Fruit fly (Drosophila melanogaster) whole organism, embryonic: Measurements from ENCODE around the gene CG13108.
A peak's percentile ranks its signal among the peaks of the same experiment; 100 is the strongest.

Source experiments
- ATbp ChIP-seq: fragments of 200-800 bp; sonication (Bioruptor generic); optimal IDR thresholded peaks from 2 replicates; lab custom pipeline; 2017; ENCODE audit warnings: missing biosample characterization, mild to moderate bottlenecking, missing genetic modification characterization, missing genetic modification reagents
- CG1024 ChIP-seq: fragments of 200-800 bp; sonication (Bioruptor generic); IDR thresholded peaks from 2 replicates; pipeline ENCODE4 v1.3.6; 2022; ENCODE audit warnings: missing biosample characterization, missing genetic modification characterization
- CG10543 ChIP-seq: fragments of 200-800 bp; sonication (Bioruptor generic); optimal IDR thresholded peaks from 3 replicates; lab custom pipeline; 2017; ENCODE audit warnings: missing biosample characterization, mild to moderate bottlenecking, missing genetic modification characterization, moderate library complexity
- CG10979 ChIP-seq: fragments of 200-800 bp; sonication (Bioruptor generic); optimal IDR thresholded peaks from 2 replicates; lab custom pipeline; 2018; ENCODE audit warnings: missing biosample characterization, mild to moderate bottlenecking, missing genetic modification characterization, moderate library complexity
- CG11456 ChIP-seq: fragments of 200-800 bp; sonication (Bioruptor generic); IDR thresholded peaks from 3 replicates; pipeline ENCODE4 v1.3.6; 2022; ENCODE audit warnings: missing biosample characterization, missing genetic modification characterization
- CG12299 ChIP-seq: fragments of 200-800 bp; sonication (Bioruptor generic); optimal IDR thresholded peaks from 2 replicates; lab custom pipeline; 2018; ENCODE audit warnings: missing biosample characterization, mild to moderate bottlenecking, missing genetic modification characterization
- CG15011 ChIP-seq: fragments of 200-800 bp; sonication (Bioruptor generic); optimal IDR thresholded peaks from 3 replicates; lab custom pipeline; 2018; ENCODE audit warnings: missing biosample characterization, mild to moderate bottlenecking, missing genetic modification characterization
- CG17359 ChIP-seq: fragments of 200-800 bp; sonication (Bioruptor generic); optimal IDR thresholded peaks from 3 replicates; lab custom pipeline; 2018; ENCODE audit warnings: missing biosample characterization, mild to moderate bottlenecking, missing genetic modification characterization, moderate library complexity
- CG17361 ChIP-seq: fragments of 200-800 bp; sonication (Bioruptor generic); IDR thresholded peaks from 3 replicates; pipeline ENCODE4 v1.3.6; 2022; ENCODE audit warnings: missing biosample characterization, missing genetic modification characterization
- CG2116 ChIP-seq: fragments of 200-800 bp; sonication (Bioruptor generic); optimal IDR thresholded peaks from 3 replicates; lab custom pipeline; 2018; ENCODE audit warnings: missing biosample characterization, mild to moderate bottlenecking, missing genetic modification characterization
- CG2199 ChIP-seq: fragments of 200-800 bp; sonication (Bioruptor generic); IDR thresholded peaks from 3 replicates; pipeline ENCODE4 v1.3.6; 2022; ENCODE audit warnings: missing biosample characterization, missing genetic modification characterization
- CG4707 ChIP-seq: fragments of 200-800 bp; sonication (Bioruptor generic); optimal IDR thresholded peaks from 2 replicates; lab custom pipeline; 2018; ENCODE audit warnings: missing biosample characterization, mild to moderate bottlenecking, missing genetic modification characterization, moderate library complexity
- CG7987 ChIP-seq: fragments of 200-800 bp; sonication (Bioruptor generic); optimal IDR thresholded peaks from 2 replicates; lab custom pipeline; 2018; ENCODE audit warnings: missing biosample characterization, mild to moderate bottlenecking, missing genetic modification characterization, moderate library complexity
- CG8359 ChIP-seq: fragments of 200-800 bp; sonication (Bioruptor generic); optimal IDR thresholded peaks from 2 replicates; lab custom pipeline; 2017; ENCODE audit warnings: missing biosample characterization, mild to moderate bottlenecking, missing genetic modification characterization, borderline replicate concordance
- CG8388 ChIP-seq: fragments of 200-800 bp; sonication (Bioruptor generic); optimal IDR thresholded peaks from 2 replicates; lab custom pipeline; 2019; ENCODE audit warnings: missing biosample characterization, mild to moderate bottlenecking, missing genetic modification characterization, moderate library complexity
- CG8944 ChIP-seq: fragments of 200-800 bp; sonication (Bioruptor generic); optimal IDR thresholded peaks from 3 replicates; lab custom pipeline; 2016; ENCODE audit warnings: missing biosample characterization, missing genetic modification characterization
- D ChIP-seq, 2 experiments: fragments of 200-800 bp in 1 of 2; fragments of >200 bp in 1 of 2; sonication (Bioruptor generic) in 1 of 2; optimal IDR thresholded peaks; 2 replicates in 1 of 2; 3 replicates in 1 of 2; lab custom pipeline; 2017; ENCODE audit warnings: mild to moderate bottlenecking in 1 of 2, missing biosample characterization in 1 of 2, missing genetic modification characterization in 1 of 2, missing genetic modification reagents in 1 of 2
- Dad ChIP-seq: fragments of 200-800 bp; sonication (Bioruptor generic); optimal IDR thresholded peaks from 3 replicates; lab custom pipeline; 2016; ENCODE audit warnings: missing biosample characterization, missing genetic modification characterization
- Deaf1 ChIP-seq: fragments of 200-800 bp; optimal IDR thresholded peaks from 3 replicates; lab custom pipeline; 2019; ENCODE audit warnings: missing biosample characterization, mild to moderate bottlenecking, missing genetic modification characterization, moderate library complexity
- Dip3 ChIP-seq: fragments of 200-800 bp; sonication (Bioruptor generic); optimal IDR thresholded peaks from 3 replicates; lab custom pipeline; 2016; ENCODE audit warnings: missing biosample characterization, missing genetic modification characterization
- Kr ChIP-seq: fragments of 200-800 bp; sonication (Bioruptor generic); optimal IDR thresholded peaks from 2 replicates; lab custom pipeline; 2017; ENCODE audit warnings: missing biosample characterization, mild to moderate bottlenecking, missing genetic modification characterization
- MTF-1 ChIP-seq: fragments of 200-800 bp; sonication (Bioruptor generic); optimal IDR thresholded peaks from 2 replicates; lab custom pipeline; 2018; ENCODE audit warnings: missing biosample characterization, mild to moderate bottlenecking, missing genetic modification characterization, borderline replicate concordance
- Mes4 ChIP-seq: fragments of 200-800 bp; sonication (Bioruptor generic); optimal IDR thresholded peaks from 2 replicates; lab custom pipeline; 2016; ENCODE audit warnings: missing biosample characterization, missing genetic modification characterization
- NC2α ChIP-seq: fragments of 200-800 bp; sonication (Bioruptor generic); optimal IDR thresholded peaks from 2 replicates; lab custom pipeline; 2016; ENCODE audit warnings: missing biosample characterization, missing genetic modification characterization
- NC2β ChIP-seq: fragments of 200-800 bp; sonication (Bioruptor generic); optimal IDR thresholded peaks from 2 replicates; lab custom pipeline; 2016; ENCODE audit warnings: missing biosample characterization, missing genetic modification characterization
- Nf-YB ChIP-seq: fragments of 200-800 bp; sonication (Bioruptor generic); optimal IDR thresholded peaks from 3 replicates; lab custom pipeline; 2019; ENCODE audit warnings: missing biosample characterization, mild to moderate bottlenecking, missing genetic modification characterization, moderate library complexity
- PHDP ChIP-seq: fragments of 200-800 bp; sonication (Bioruptor generic); optimal IDR thresholded peaks from 3 replicates; lab custom pipeline; 2018; ENCODE audit warnings: missing biosample characterization, mild to moderate bottlenecking, missing genetic modification characterization, moderate library complexity
- Six4 ChIP-seq: fragments of 200-800 bp; sonication (Bioruptor generic); optimal IDR thresholded peaks from 2 replicates; lab custom pipeline; 2016; ENCODE audit warnings: missing biosample characterization, missing genetic modification characterization
- Sox102F ChIP-seq: fragments of 200-800 bp; sonication (Bioruptor generic); optimal IDR thresholded peaks from 2 replicates; lab custom pipeline; 2018; ENCODE audit warnings: missing biosample characterization, mild to moderate bottlenecking, missing genetic modification characterization, moderate library complexity
- Sry-β ChIP-seq: fragments of 200-800 bp; sonication (Bioruptor generic); optimal IDR thresholded peaks from 2 replicates; lab custom pipeline; 2018; ENCODE audit warnings: missing biosample characterization, mild to moderate bottlenecking, missing genetic modification characterization, moderate library complexity
- YL-1 ChIP-seq: fragments of 200-800 bp; sonication (Bioruptor generic); optimal IDR thresholded peaks from 3 replicates; lab custom pipeline; 2017; ENCODE audit warnings: missing biosample characterization, mild to moderate bottlenecking, missing genetic modification characterization
- bab2 ChIP-seq: fragments of 200-800 bp; sonication (Bioruptor generic); optimal IDR thresholded peaks from 2 replicates; lab custom pipeline; 2016; ENCODE audit warnings: missing biosample characterization, missing genetic modification characterization
- bcd ChIP-seq: fragments of 200-800 bp; sonication (Bioruptor generic); optimal IDR thresholded peaks from 2 replicates; lab custom pipeline; 2017; ENCODE audit warnings: missing biosample characterization, mild to moderate bottlenecking, missing genetic modification characterization
- cad ChIP-seq: fragments of >200 bp; optimal IDR thresholded peaks from 2 replicates; lab custom pipeline; 2017; ENCODE audit warnings: missing biosample characterization, missing genetic modification characterization
- chif ChIP-seq, 2 experiments: fragments of 200-800 bp; sonication (Bioruptor generic); optimal IDR thresholded peaks; 3 replicates each; lab custom pipeline; 2016; ENCODE audit warnings: missing biosample characterization in 2 of 2, missing genetic modification characterization in 2 of 2
- ci ChIP-seq: fragments of 200-800 bp; sonication (Bioruptor generic); IDR thresholded peaks from 3 replicates; pipeline ENCODE4 v1.3.6; 2022; ENCODE audit warnings: missing biosample characterization, missing genetic modification characterization
- crc ChIP-seq: fragments of 200-800 bp; sonication (Bioruptor generic); optimal IDR thresholded peaks from 2 replicates; lab custom pipeline; 2016; ENCODE audit warnings: missing biosample characterization, missing genetic modification characterization
- disco-r ChIP-seq: fragments of 200-800 bp; sonication (Bioruptor generic); optimal IDR thresholded peaks from 2 replicates; lab custom pipeline; 2016; ENCODE audit warnings: missing biosample characterization, missing genetic modification characterization
- kah ChIP-seq: fragments of 200-800 bp; sonication (Bioruptor generic); optimal IDR thresholded peaks from 2 replicates; lab custom pipeline; 2018; ENCODE audit warnings: missing biosample characterization, mild to moderate bottlenecking, missing genetic modification characterization
- lmd ChIP-seq: fragments of 200-800 bp; sonication (Bioruptor generic); IDR thresholded peaks from 2 replicates; pipeline ENCODE4 v1.3.6; 2022; ENCODE audit warnings: missing biosample characterization, missing genetic modification characterization
- luna ChIP-seq: fragments of 200-800 bp; sonication (Bioruptor generic); optimal IDR thresholded peaks from 2 replicates; lab custom pipeline; 2016; ENCODE audit warnings: missing biosample characterization, missing genetic modification characterization
- nerfin-1 ChIP-seq: fragments of 200-800 bp; sonication (Bioruptor generic); optimal IDR thresholded peaks from 3 replicates; lab custom pipeline; 2019; ENCODE audit warnings: missing biosample characterization, mild to moderate bottlenecking, missing genetic modification characterization, moderate library complexity
- pfk ChIP-seq: fragments of 200-800 bp; sonication (Bioruptor generic); optimal IDR thresholded peaks from 2 replicates; lab custom pipeline; 2018; ENCODE audit warnings: missing biosample characterization, mild to moderate bottlenecking, missing genetic modification characterization, moderate library complexity
- pho ChIP-seq: fragments of 200-800 bp; sonication (Bioruptor generic); optimal IDR thresholded peaks from 2 replicates; lab custom pipeline; 2016; ENCODE audit warnings: missing biosample characterization, missing genetic modification characterization
- row ChIP-seq: fragments of 200-800 bp; sonication (Bioruptor generic); IDR thresholded peaks from 3 replicates; pipeline ENCODE4 v1.3.6; 2022; ENCODE audit warnings: missing biosample characterization, missing genetic modification characterization
- sim ChIP-seq: fragments of 200-800 bp; sonication (Bioruptor generic); IDR thresholded peaks from 2 replicates; pipeline ENCODE4 v1.3.6; 2022; ENCODE audit warnings: missing biosample characterization, missing genetic modification characterization
- stwl ChIP-seq: fragments of 200-800 bp; sonication (Bioruptor generic); optimal IDR thresholded peaks from 3 replicates; lab custom pipeline; 2018; ENCODE audit warnings: missing biosample characterization, mild to moderate bottlenecking, missing genetic modification characterization, moderate library complexity
- twi ChIP-seq: fragments of 200-800 bp; optimal IDR thresholded peaks from 2 replicates; lab custom pipeline; 2019; ENCODE audit warnings: missing biosample characterization, mild to moderate bottlenecking, missing genetic modification characterization, moderate library complexity
- unpg ChIP-seq: fragments of 200-800 bp; sonication (Bioruptor generic); optimal IDR thresholded peaks from 3 replicates; lab custom pipeline; 2018; ENCODE audit warnings: missing biosample characterization, mild to moderate bottlenecking, missing genetic modification characterization, moderate library complexity
- zfh1 ChIP-seq: fragments of 200-800 bp; sonication (Bioruptor generic); IDR thresholded peaks from 3 replicates; pipeline ENCODE4 v1.3.6; 2022; ENCODE audit warnings: missing biosample characterization, missing genetic modification characterization

CG13108 gene

dm6 chr2L:9190270-9190669 is 26.2 kb downstream of the CG13108 start (continued):
- no peak for TF ChIP-seq row
- TF ChIP-seq Dip3 (GFP tag; lab: Kevin White, UChicago) = no peak
- TF ChIP-seq Kr = peak; percentile 32
- peak; percentile 2 for TF ChIP-seq bcd (GFP tag; lab: Kevin White, UChicago)
- peak; percentile 40 for TF ChIP-seq unpg
- peak; percentile 30 for TF ChIP-seq Sry-β
- TF ChIP-seq CG7987 (GFP tag; lab: Kevin White, UChicago) = peak; percentile 26
- TF ChIP-seq pho (GFP tag; lab: Kevin White, UChicago) = no peak
- peak; percentile 15 for TF ChIP-seq CG15011 (GFP tag; lab: Kevin White, UChicago)
- TF ChIP-seq crc (GFP tag; lab: Kevin White, UChicago) = no peak
- TF ChIP-seq Deaf1 (tag; lab: Kevin White, UChicago) = peak; percentile 10
- TF ChIP-seq nerfin-1 (tag; lab: Kevin White, UChicago) = peak; percentile 55
- peak; percentile 38 for TF ChIP-seq pfk (GFP tag; lab: Kevin White, UChicago)
- peak in 1 of 2 experiments; percentile 31 for TF ChIP-seq chif (GFP tag; optimal IDR thresholded peaks at IDR 0.05; lab: Kevin White, UChicago)
- peak; percentile 9 for TF ChIP-seq CG2116 (GFP tag; lab: Kevin White, UChicago)
- peak; percentile 67 for TF ChIP-seq CG17359 (tag; lab: Kevin White, UChicago)
- TF ChIP-seq CG10543 (GFP tag; lab: Kevin White, UChicago) = no peak
- no peak for TF ChIP-seq D (optimal IDR thresholded peaks at IDR 0.05; lab: Kevin White, UChicago)
- peak; percentile 61 for TF ChIP-seq D (GFP tag; optimal IDR thresholded peaks at IDR 0.05; lab: Kevin White, UChicago)
- peak; percentile 10 for TF ChIP-seq NC2α (GFP tag; lab: Kevin White, UChicago)
- TF ChIP-seq disco-r = no peak
- no peak for TF ChIP-seq luna (GFP tag; lab: Kevin White, UChicago)
- TF ChIP-seq lmd (GFP tag; lab: Robert Waterston, UW) = no peak
- no peak for TF ChIP-seq kah (GFP tag; lab: Kevin White, UChicago)
- peak; percentile 12 for TF ChIP-seq CG12299
- TF ChIP-seq ATbp (GFP tag; lab: Kevin White, UChicago) = peak; percentile 91
- TF ChIP-seq Mes4 (GFP tag; lab: Kevin White, UChicago) = peak; percentile 19
- TF ChIP-seq cad (GFP tag; lab: Kevin White, UChicago) = no peak
- TF ChIP-seq Nf-YB (GFP tag; lab: Kevin White, UChicago) = peak; percentile 16
- TF ChIP-seq CG11456 (GFP tag; lab: Robert Waterston, UW) = no peak
- TF ChIP-seq zfh1 (GFP tag; lab: Robert Waterston, UW) = peak; percentile 67
- TF ChIP-seq YL-1 (GFP tag; lab: Kevin White, UChicago) = peak; percentile 26
- TF ChIP-seq ci (GFP tag; lab: Robert Waterston, UW) = peak; percentile 79
- TF ChIP-seq Six4 (GFP tag; lab: Kevin White, UChicago) = peak; percentile 23
- TF ChIP-seq sim (GFP tag; lab: Robert Waterston, UW) = peak; percentile 56; the same call in 1 of the 2 replicates
- peak; percentile 62; the same call in 1 of the 2 replicates for TF ChIP-seq CG1024 (GFP tag; lab: Robert Waterston, UW)
- TF ChIP-seq CG8388 = peak; percentile 25
- peak; percentile 59 for TF ChIP-seq MTF-1
- TF ChIP-seq NC2β = peak; percentile 24
- peak; percentile 47 for TF ChIP-seq CG10979
- TF ChIP-seq bab2 (GFP tag; lab: Kevin White, UChicago) = peak; percentile 50
- peak; percentile 57 for TF ChIP-seq twi (tag; lab: Kevin White, UChicago)
- peak; percentile 48 for TF ChIP-seq CG8359 (GFP tag; lab: Kevin White, UChicago)
- peak; percentile 37 for TF ChIP-seq CG8944 (GFP tag; lab: Kevin White, UChicago)
- TF ChIP-seq Dad (GFP tag; lab: Kevin White, UChicago) = no peak
- TF ChIP-seq CG4707 (GFP tag; lab: Kevin White, UChicago) = peak; percentile 72
- peak; percentile 42 for TF ChIP-seq Sox102F (GFP tag; lab: Kevin White, UChicago)
- TF ChIP-seq PHDP = peak; percentile 43
- peak; percentile 84; the same call in 2 of the 3 replicates for TF ChIP-seq CG2199 (GFP tag; lab: Robert Waterston, UW)
- TF ChIP-seq stwl (tag; lab: Kevin White, UChicago) = peak; percentile 5
- no peak for TF ChIP-seq CG17361 (GFP tag; lab: Robert Waterston, UW)
